Worm (Caenorhabditis elegans) whole organism, dauer: ENCODE results near the gene srh-18.

Experiments used
- unc-62 ChIP-seq: sonication (generic microtip); optimal IDR thresholded peaks from 2 replicates; lab custom pipeline; 2017; ENCODE audit warnings: missing biosample characterization, missing genetic modification reagents, missing genetic modification characterization

srh-18 gene

ce11 chrV:13317911-13318502 lies at the start of gene srh-18, which contains the start of gene col-161:
srh-18 (plus strand) TSS chrV:13318452.
col-161 (minus strand) TSS chrV:13318011.
- no peak for TF ChIP-seq unc-62 (GFP tag; lab: Kevin White, UChicago)

DNA sequence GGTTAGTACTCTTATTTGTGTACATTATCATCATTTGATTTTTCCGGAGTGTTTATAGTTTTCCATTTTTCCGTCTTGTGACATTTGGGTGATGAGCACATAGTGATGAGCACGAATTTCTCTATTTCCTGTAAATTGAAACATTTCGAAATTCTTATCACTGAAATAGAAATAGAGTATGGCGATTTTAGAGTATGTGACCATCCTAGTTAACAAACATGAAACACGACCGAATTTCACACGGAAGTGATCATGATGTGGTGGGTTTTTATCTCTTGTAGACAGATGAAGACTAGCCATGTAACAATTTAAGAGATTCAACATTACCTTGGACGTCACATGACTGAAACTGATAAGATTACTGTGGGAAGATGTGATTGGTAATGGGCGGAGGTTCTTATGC lies 49.0 kb upstream of the srh-18 start:
- TF ChIP-seq unc-62 (GFP tag; lab: Kevin White, UChicago) = no peak

- TF ChIP-seq unc-62 (GFP tag; lab: Kevin White, UChicago) = no peak
These were observed 46.0 kb upstream of the srh-18 start for ce11 chrV:13272275-13272674.

- no peak for TF ChIP-seq unc-62 (GFP tag; lab: Kevin White, UChicago)
These were observed 45.0 kb upstream of the srh-18 start for ce11 chrV:13273302-13273701.

DNA sequence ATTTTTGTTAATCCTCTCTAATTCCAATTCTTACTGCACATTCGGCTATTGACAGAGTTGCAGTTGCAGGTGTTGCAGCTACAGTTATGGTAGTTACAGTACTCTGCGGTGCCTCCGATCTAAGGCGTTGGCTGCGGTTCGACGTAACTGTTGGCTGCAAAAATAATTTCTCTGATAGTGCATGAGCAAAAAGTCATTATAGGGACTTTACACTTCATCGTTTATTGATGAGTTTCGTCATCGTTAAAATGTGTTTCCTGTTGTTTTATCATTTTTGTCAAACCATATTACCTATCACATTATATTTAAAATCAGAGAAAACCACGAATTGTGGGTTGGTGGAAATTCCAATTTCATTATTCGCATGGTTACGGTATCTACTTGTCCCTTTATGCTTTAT lies 43.6 kb upstream of the srh-18 start:
- no peak for TF ChIP-seq unc-62 (GFP tag; lab: Kevin White, UChicago)

DNA sequence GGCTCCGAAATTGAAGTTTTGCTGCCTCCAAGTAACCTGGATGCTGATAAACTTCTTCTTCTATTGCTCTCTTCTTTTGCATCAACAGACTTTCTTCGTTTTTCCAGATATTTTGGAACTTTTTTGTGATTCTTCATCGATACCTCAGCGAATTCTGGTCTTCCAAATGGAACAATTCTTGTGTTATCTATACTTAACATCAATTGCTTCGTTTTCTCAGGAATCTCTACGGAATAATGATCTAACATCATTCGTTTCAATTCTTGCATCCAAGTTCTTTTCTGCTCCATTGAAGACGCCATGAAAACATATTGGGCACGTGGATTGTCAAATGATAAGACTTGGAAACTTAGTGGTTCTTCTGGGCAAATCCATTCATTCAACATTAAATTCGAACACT lies 42.3 kb upstream of the srh-18 start, which contains the start of gene F32F2.4:
TSS of gene F32F2.4 (plus strand) at position 301 of the 400 bp plus-strand sequence.
- TF ChIP-seq unc-62 (GFP tag; lab: Kevin White, UChicago) = no peak

ce11 chrV:13280382-13280781 lies 37.9 kb upstream of the srh-18 start:
- no peak for TF ChIP-seq unc-62 (GFP tag; lab: Kevin White, UChicago)

ce11 chrV:13282958-13283357 lies 35.3 kb upstream of the srh-18 start:
- no peak for TF ChIP-seq unc-62 (GFP tag; lab: Kevin White, UChicago)

DNA sequence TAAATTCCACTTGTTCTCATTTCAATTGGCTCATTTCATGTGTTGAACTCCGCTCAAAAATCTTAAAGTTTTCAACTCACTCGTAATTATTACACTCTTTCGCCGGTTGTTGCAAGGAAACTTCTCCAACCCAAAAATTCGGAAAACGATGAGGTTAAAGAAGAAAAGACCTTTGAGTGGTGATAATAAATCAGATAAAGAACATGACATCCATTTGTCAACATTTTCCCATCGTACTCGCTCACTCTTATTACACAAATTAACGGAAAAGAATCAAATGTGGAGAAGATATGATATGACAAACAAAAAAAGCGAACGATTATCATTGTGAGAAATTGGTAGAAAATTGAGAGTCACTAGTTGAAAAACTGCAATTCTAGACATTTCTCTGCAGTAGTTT lies 33.0 kb upstream of the srh-18 start:
- no peak for TF ChIP-seq unc-62 (GFP tag; lab: Kevin White, UChicago)

DNA sequence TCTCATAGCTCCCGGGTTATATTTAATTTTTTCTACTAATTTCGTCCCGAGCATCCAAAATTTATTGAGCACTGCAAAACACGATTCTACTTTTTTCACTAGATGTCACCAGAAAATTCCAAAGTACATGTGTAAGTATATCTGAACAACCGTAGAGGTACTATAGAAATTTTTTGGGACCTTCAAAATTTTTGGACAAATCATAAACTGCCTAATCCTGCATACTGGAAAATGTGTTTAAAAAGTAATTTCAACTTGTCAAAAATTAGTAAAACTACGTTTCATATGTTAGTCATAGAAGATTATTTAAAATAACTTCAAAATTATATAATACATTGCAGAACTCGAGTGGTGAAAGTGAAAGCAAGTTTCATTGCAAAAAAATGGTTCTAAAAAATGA lies 31.7 kb upstream of the srh-18 start:
- TF ChIP-seq unc-62 (GFP tag; lab: Kevin White, UChicago) = no peak

ce11 chrV:13288881-13289280 lies 29.4 kb upstream of the srh-18 start:
- TF ChIP-seq unc-62 (GFP tag; lab: Kevin White, UChicago) = no peak

DNA sequence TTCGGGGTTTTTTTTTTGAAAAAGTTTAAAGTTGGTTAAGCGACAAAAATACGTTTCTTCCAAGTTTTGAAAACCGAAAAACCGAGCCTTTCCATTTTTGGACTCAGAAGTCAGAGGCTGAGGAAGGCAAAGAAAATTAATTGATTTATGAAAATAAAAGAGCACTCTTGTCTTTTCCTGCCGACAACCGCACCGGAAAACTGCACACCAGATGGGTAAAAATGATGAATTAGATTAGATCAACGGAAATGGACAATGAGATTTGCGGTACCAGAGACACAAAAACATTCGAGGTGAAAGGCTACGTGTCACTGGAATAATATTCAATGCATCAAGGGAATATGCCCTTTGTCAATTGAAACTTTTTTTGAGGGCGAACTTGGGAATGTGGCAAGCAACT lies 23.7 kb upstream of the srh-18 start:
- no peak for TF ChIP-seq unc-62 (GFP tag; lab: Kevin White, UChicago)

- TF ChIP-seq unc-62 (GFP tag; lab: Kevin White, UChicago) = no peak
These were observed 22.4 kb upstream of the srh-18 start, which contains the start of gene uig-1 for ce11 chrV:13295859-13296258. uig-1 (minus strand) TSS chrV:13295978.

- TF ChIP-seq unc-62 (GFP tag; lab: Kevin White, UChicago) = no peak
These were observed 21.0 kb upstream of the srh-18 start, which contains the start of gene C26E1.1 for ce11 chrV:13297220-13297619. C26E1.1 (plus strand) TSS chrV:13297520.

DNA sequence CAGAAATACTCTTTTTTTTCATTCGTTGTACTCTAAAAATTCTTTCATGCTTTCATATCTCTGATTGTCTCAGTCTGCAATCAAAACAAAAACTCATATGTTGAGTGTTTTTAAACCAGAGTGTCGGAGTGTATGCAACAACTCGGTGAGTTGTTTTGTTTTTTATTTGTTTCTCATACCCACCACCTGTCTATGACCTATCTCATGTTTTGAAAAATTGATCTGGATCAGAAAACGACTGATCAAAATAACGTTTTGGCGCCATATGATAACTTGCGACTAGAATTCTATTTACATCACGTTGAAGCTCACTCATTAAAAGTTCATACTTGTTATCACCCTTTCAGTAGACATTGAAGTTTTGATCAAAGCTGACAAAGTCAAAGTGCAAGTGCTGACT lies 19.5 kb upstream of the srh-18 start:
- no peak for TF ChIP-seq unc-62 (GFP tag; lab: Kevin White, UChicago)

DNA sequence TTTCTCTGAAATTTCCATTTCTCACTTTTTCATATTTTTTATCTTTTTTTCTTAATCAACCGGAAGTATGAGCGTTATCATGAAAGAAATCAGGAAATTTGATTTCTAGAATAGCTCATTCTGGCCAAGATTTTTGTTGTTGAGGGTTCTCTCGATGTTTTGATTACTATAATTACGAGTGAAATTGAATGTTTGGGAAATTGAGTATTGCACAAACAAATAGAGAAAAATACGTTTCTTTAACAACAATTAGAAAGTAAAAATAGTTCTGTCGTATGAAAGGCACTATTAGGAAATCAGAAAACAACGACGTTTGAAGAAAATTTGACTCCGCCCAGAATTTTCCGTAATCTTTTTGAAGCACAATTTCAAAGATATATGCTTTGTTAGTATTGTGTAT lies 18.9 kb upstream of the srh-18 start:
- no peak for TF ChIP-seq unc-62 (GFP tag; lab: Kevin White, UChicago)

ce11 chrV:13300492-13300891 lies 17.8 kb upstream of the srh-18 start:
- TF ChIP-seq unc-62 (GFP tag; lab: Kevin White, UChicago) = no peak
